Fruit fly (Drosophila melanogaster) whole organism, embryonic: ENCODE measurements around the gene papi.

ENCODE experiments used
- Adf1 ChIP-seq: fragments of 200-800 bp; sonication (Bioruptor generic); IDR thresholded peaks from 2 replicates; pipeline ENCODE4 v1.3.6; 2022; ENCODE audit warnings: missing biosample characterization, missing genetic modification characterization
- Atf-2 ChIP-seq: fragments of 200-800 bp; sonication (Bioruptor generic); optimal IDR thresholded peaks from 2 replicates; lab custom pipeline; 2016; ENCODE audit warnings: missing biosample characterization, missing genetic modification characterization
- Atf6 ChIP-seq: fragments of 200-800 bp; sonication (Bioruptor generic); IDR thresholded peaks from 2 replicates; pipeline ENCODE4 v1.3.6; 2022; ENCODE audit warnings: missing biosample characterization, missing genetic modification characterization
- Awh ChIP-seq: fragments of 200-800 bp; sonication (Bioruptor generic); IDR thresholded peaks from 2 replicates; pipeline ENCODE4, ENCODE4 v1.3.6; 2022; ENCODE audit warnings: missing biosample characterization, missing genetic modification characterization
- Bdp1 ChIP-seq: fragments of 200-800 bp; sonication (Bioruptor generic); optimal IDR thresholded peaks from 3 replicates; lab custom pipeline; 2016; ENCODE audit warnings: missing biosample characterization, missing genetic modification characterization
- CG10274 ChIP-seq: fragments of 200-800 bp; sonication (Bioruptor generic); optimal IDR thresholded peaks from 3 replicates; lab custom pipeline; 2017; ENCODE audit warnings: missing biosample characterization, mild to moderate bottlenecking, missing genetic modification characterization
- CG14441 ChIP-seq: fragments of 200-800 bp; sonication (Bioruptor generic); IDR thresholded peaks from 2 replicates; pipeline ENCODE4 v1.3.6; 2022; ENCODE audit warnings: missing biosample characterization, missing genetic modification characterization
- CG15073 ChIP-seq: fragments of 200-800 bp; sonication (Bioruptor generic); optimal IDR thresholded peaks from 2 replicates; lab custom pipeline; 2016; ENCODE audit warnings: missing biosample characterization, missing genetic modification characterization
- CG17186 ChIP-seq: fragments of 200-800 bp; sonication (Bioruptor generic); optimal IDR thresholded peaks from 3 replicates; lab custom pipeline; 2017; ENCODE audit warnings: missing biosample characterization, missing genetic modification reagents, missing genetic modification characterization
- CG17912 ChIP-seq: fragments of 200-800 bp; sonication (Bioruptor generic); optimal IDR thresholded peaks from 2 replicates; lab custom pipeline; 2018; ENCODE audit warnings: missing biosample characterization, mild to moderate bottlenecking, missing genetic modification characterization
- CG1832 ChIP-seq: fragments of 200-800 bp; sonication (Bioruptor generic); optimal IDR thresholded peaks from 2 replicates; lab custom pipeline; 2017; ENCODE audit warnings: missing biosample characterization, mild to moderate bottlenecking, missing genetic modification characterization, inconsistent platforms
- CG2875 ChIP-seq: fragments of 200-800 bp; sonication (Bioruptor generic); optimal IDR thresholded peaks from 2 replicates; lab custom pipeline; 2017; ENCODE audit warnings: missing biosample characterization, mild to moderate bottlenecking, missing genetic modification characterization, missing genetic modification reagents
- CG31441 ChIP-seq: fragments of 200-800 bp; sonication (Bioruptor generic); IDR thresholded peaks from 2 replicates; pipeline ENCODE4 v1.3.6; 2022; ENCODE audit warnings: missing biosample characterization, missing genetic modification characterization
- CG32772 ChIP-seq: fragments of 200-800 bp; sonication (Bioruptor generic); IDR thresholded peaks from 2 replicates; pipeline ENCODE4 v1.3.6; 2022; ENCODE audit warnings: missing biosample characterization, missing genetic modification characterization
- CG3995 ChIP-seq: fragments of 200-800 bp; sonication (Bioruptor generic); optimal IDR thresholded peaks from 3 replicates; lab custom pipeline; 2016; ENCODE audit warnings: missing biosample characterization, missing genetic modification characterization
- CG5180 ChIP-seq: fragments of 200-800 bp; sonication (Bioruptor generic); optimal IDR thresholded peaks from 3 replicates; lab custom pipeline; 2017; ENCODE audit warnings: missing biosample characterization, missing genetic modification characterization, mild to moderate bottlenecking, moderate library complexity, missing genetic modification reagents
- CG5953 ChIP-seq: fragments of 200-800 bp; sonication (Bioruptor generic); IDR thresholded peaks from 2 replicates; pipeline ENCODE4 v1.3.6; 2022; ENCODE audit warnings: missing biosample characterization, missing genetic modification characterization
- CG6683 ChIP-seq: fragments of 200-800 bp; sonication (Bioruptor generic); optimal IDR thresholded peaks from 2 replicates; lab custom pipeline; 2017; ENCODE audit warnings: missing biosample characterization, mild to moderate bottlenecking, missing genetic modification characterization, missing genetic modification reagents
- CG8924 ChIP-seq: fragments of 200-800 bp; optimal IDR thresholded peaks from 3 replicates; lab custom pipeline; 2019; ENCODE audit warnings: missing biosample characterization, mild to moderate bottlenecking, missing genetic modification characterization, moderate library complexity
- CrebB ChIP-seq: fragments of 200-800 bp; sonication (Bioruptor generic); optimal IDR thresholded peaks from 3 replicates; lab custom pipeline; 2018; ENCODE audit warnings: missing biosample characterization, mild to moderate bottlenecking, missing genetic modification characterization
- Dfd ChIP-seq, 2 experiments: fragments of >200 bp; optimal IDR thresholded peaks; 2 replicates each; lab custom pipeline; 2017; ENCODE audit warnings: missing biosample characterization in 2 of 2, missing genetic modification characterization in 2 of 2
- Dll ChIP-seq: fragments of 200-800 bp; sonication (Bioruptor generic); IDR thresholded peaks from 4 replicates; pipeline ENCODE4 v1.3.6; 2022; ENCODE audit warnings: missing biosample characterization, missing genetic modification characterization; ENCODE audit not compliant: partially characterized antibody
- Drgx ChIP-seq: fragments of 200-800 bp; sonication (Bioruptor generic); IDR thresholded peaks from 2 replicates; pipeline ENCODE4 v1.3.6; 2022; ENCODE audit warnings: missing biosample characterization, missing genetic modification characterization
- Fer2 ChIP-seq: fragments of 200-800 bp; sonication (Bioruptor generic); optimal IDR thresholded peaks from 2 replicates; lab custom pipeline; 2018; ENCODE audit warnings: missing biosample characterization, mild to moderate bottlenecking, missing genetic modification characterization, moderate library complexity
- Med ChIP-seq: fragments of 200-800 bp; sonication (Bioruptor generic); peaks from one replicate; lab custom pipeline; 2016; ENCODE audit warnings: missing biosample characterization, missing genetic modification characterization, mild to moderate bottlenecking, inconsistent platforms, moderate library complexity
- Mrtf ChIP-seq: fragments of 200-800 bp; sonication (Bioruptor generic); IDR thresholded peaks from 3 replicates; pipeline ENCODE4 v1.3.6; 2022; ENCODE audit warnings: missing biosample characterization, missing genetic modification characterization
- NC2α ChIP-seq: fragments of 200-800 bp; sonication (Bioruptor generic); optimal IDR thresholded peaks from 2 replicates; lab custom pipeline; 2016; ENCODE audit warnings: missing biosample characterization, missing genetic modification characterization
- NK7.1 ChIP-seq: fragments of 200-800 bp; sonication (Bioruptor generic); optimal IDR thresholded peaks from 3 replicates; lab custom pipeline; 2016; ENCODE audit warnings: missing biosample characterization, missing genetic modification characterization
- Nf-YB ChIP-seq: fragments of 200-800 bp; sonication (Bioruptor generic); optimal IDR thresholded peaks from 3 replicates; lab custom pipeline; 2019; ENCODE audit warnings: missing biosample characterization, mild to moderate bottlenecking, missing genetic modification characterization, moderate library complexity
- Sin3A ChIP-seq: fragments of >200 bp; optimal IDR thresholded peaks from 2 replicates; lab custom pipeline; 2018
- Stat92E ChIP-seq, 3 experiments: fragments of >200 bp in 2 of 3; fragments of 200-800 bp in 1 of 3; sonication (Bioruptor generic) in 1 of 3; optimal IDR thresholded peaks; 2 replicates each; lab custom pipeline; 2017 to 2019; ENCODE audit warnings: missing biosample characterization in 3 of 3, missing genetic modification characterization in 3 of 3, mild to moderate bottlenecking in 1 of 3, moderate library complexity in 1 of 3
- Taf1 ChIP-seq: fragments of 200-800 bp; sonication (Bioruptor generic); IDR thresholded peaks from 2 replicates; pipeline ENCODE4 v1.3.6; 2022; ENCODE audit warnings: missing biosample characterization, missing genetic modification characterization
- abd-A ChIP-seq: fragments of 200-800 bp; sonication (Bioruptor generic); optimal IDR thresholded peaks from 3 replicates; lab custom pipeline; 2019; ENCODE audit warnings: missing biosample characterization, mild to moderate bottlenecking, missing genetic modification characterization, moderate library complexity
- bbx ChIP-seq: fragments of 200-800 bp; sonication (Bioruptor generic); IDR thresholded peaks from 2 replicates; pipeline ENCODE4 v1.3.6; 2022; ENCODE audit warnings: missing biosample characterization, missing genetic modification characterization; ENCODE audit not compliant: partially characterized antibody
- eve ChIP-seq, 2 experiments: fragments of >200 bp; optimal IDR thresholded peaks; 2 replicates each; lab custom pipeline; 2017; ENCODE audit warnings: missing biosample characterization in 2 of 2, missing genetic modification characterization in 2 of 2
- gcm2 ChIP-seq: fragments of 200-800 bp; sonication (Bioruptor generic); optimal IDR thresholded peaks from 2 replicates; lab custom pipeline; 2016; ENCODE audit warnings: missing biosample characterization, missing genetic modification characterization
- hkb ChIP-seq, 2 experiments: fragments of 200-800 bp in 1 of 2; fragments of >200 bp in 1 of 2; sonication (Bioruptor generic) in 1 of 2; IDR thresholded peaks in 1 of 2; optimal IDR thresholded peaks in 1 of 2; 2 replicates each; pipeline versions ENCODE4 v1.3.6 to Lab custom; 2017 to 2022; ENCODE audit warnings: missing biosample characterization in 1 of 2, missing genetic modification characterization in 1 of 2
- inv ChIP-seq: fragments of 200-800 bp; sonication (Bioruptor generic); IDR thresholded peaks from 2 replicates; pipeline ENCODE4 v1.3.6; 2022; ENCODE audit warnings: missing biosample characterization, missing genetic modification characterization; ENCODE audit not compliant: partially characterized antibody
- lmd ChIP-seq: fragments of 200-800 bp; sonication (Bioruptor generic); IDR thresholded peaks from 2 replicates; pipeline ENCODE4 v1.3.6; 2022; ENCODE audit warnings: missing biosample characterization, missing genetic modification characterization
- nom ChIP-seq: fragments of 200-800 bp; sonication (Bioruptor generic); optimal IDR thresholded peaks from 2 replicates; lab custom pipeline; 2017; ENCODE audit warnings: missing biosample characterization, missing genetic modification characterization, mild to moderate bottlenecking, moderate library complexity, missing genetic modification reagents
- oc ChIP-seq: fragments of 200-800 bp; sonication (Bioruptor generic); optimal IDR thresholded peaks from 2 replicates; lab custom pipeline; 2018; ENCODE audit warnings: missing biosample characterization, mild to moderate bottlenecking, missing genetic modification characterization, moderate library complexity
- pb ChIP-seq: fragments of 200-800 bp; sonication (Bioruptor generic); optimal IDR thresholded peaks from 3 replicates; lab custom pipeline; 2016; ENCODE audit warnings: missing biosample characterization, missing genetic modification characterization
- ro ChIP-seq: fragments of 200-800 bp; sonication (Bioruptor generic); IDR thresholded peaks from 2 replicates; pipeline ENCODE4 v1.3.6; 2022; ENCODE audit warnings: missing biosample characterization, missing genetic modification characterization
- slbo ChIP-seq: fragments of 200-800 bp; sonication (Bioruptor generic); IDR thresholded peaks from 2 replicates; pipeline ENCODE4 v1.3.6; 2022; ENCODE audit warnings: missing biosample characterization, missing genetic modification characterization
- trh ChIP-seq: fragments of 200-800 bp; sonication (Bioruptor generic); optimal IDR thresholded peaks from 2 replicates; lab custom pipeline; 2016; ENCODE audit warnings: missing biosample characterization, missing genetic modification characterization
- tx ChIP-seq: fragments of 200-800 bp; sonication (Bioruptor generic); optimal IDR thresholded peaks from 2 replicates; lab custom pipeline; 2016; ENCODE audit warnings: missing biosample characterization, missing genetic modification characterization
- unpg ChIP-seq: fragments of 200-800 bp; sonication (Bioruptor generic); optimal IDR thresholded peaks from 3 replicates; lab custom pipeline; 2018; ENCODE audit warnings: missing biosample characterization, mild to moderate bottlenecking, missing genetic modification characterization, moderate library complexity
- zen2 ChIP-seq: fragments of 200-800 bp; sonication (Bioruptor generic); IDR thresholded peaks from 3 replicates; pipeline ENCODE4 v1.3.6; 2022; ENCODE audit warnings: missing biosample characterization, missing genetic modification characterization; ENCODE audit not compliant: partially characterized antibody

The papi gene

dm6 chr2L:2226259-2227121, 5.9 kb downstream of the papi start, which contains the start of the genes CG15387 and sau:
CG15387 (minus strand) TSS chr2L:2226294.
sau (plus strand) TSS chr2L:2226342.
- peak; percentile 70 for TF ChIP-seq NK7.1 (GFP tag; lab: Kevin White, UChicago)
- TF ChIP-seq hkb (optimal IDR thresholded peaks at IDR 0.05; lab: Kevin White, UChicago) = no peak
- peak; percentile 86 for TF ChIP-seq hkb (GFP tag; IDR thresholded peaks at IDR 0.05; lab: Robert Waterston, UW)
- TF ChIP-seq CG6683 (GFP tag; lab: Kevin White, UChicago) = peak; percentile 58
- TF ChIP-seq CG1832 (GFP tag; lab: Kevin White, UChicago) = no peak
- peak; percentile 84; the same call in 2 of the 3 replicates for TF ChIP-seq zen2
- TF ChIP-seq Stat92E (GFP tag; optimal IDR thresholded peaks at IDR 0.05; lab: Kevin White, UChicago) = no peak
- peak; percentile 81 for TF ChIP-seq NC2α (GFP tag; lab: Kevin White, UChicago)
- peak; percentile 91 for TF ChIP-seq Atf-2 (GFP tag; lab: Kevin White, UChicago)
- TF ChIP-seq slbo = peak; percentile 89
- peak; percentile 60 for TF ChIP-seq Sin3A (lab: Kevin White, UChicago)
- TF ChIP-seq trh (GFP tag; lab: Kevin White, UChicago) = peak; percentile 41
- peak; percentile 96 for TF ChIP-seq Dll (GFP tag; lab: Robert Waterston, UW)
- peak; percentile 85 for TF ChIP-seq CG8924 (tag; lab: Kevin White, UChicago)
- TF ChIP-seq CG14441 (GFP tag; lab: Robert Waterston, UW) = peak; percentile 82
- TF ChIP-seq Bdp1 (GFP tag; lab: Kevin White, UChicago) = peak; percentile 75
- TF ChIP-seq ro (GFP tag; lab: Robert Waterston, UW) = peak; percentile 47; the same call in 1 of the 2 replicates
- TF ChIP-seq gcm2 = no peak
- TF ChIP-seq Mrtf (GFP tag; lab: Robert Waterston, UW) = peak; percentile 70; the same call in 2 of the 3 replicates
- TF ChIP-seq CrebB (tag; lab: Kevin White, UChicago) = peak; percentile 81
- peak; percentile 58 for TF ChIP-seq CG2875
- peak; percentile 85 for TF ChIP-seq Fer2 (tag; lab: Kevin White, UChicago)
- TF ChIP-seq CG5953 = peak; percentile 79
- peak; percentile 52 for TF ChIP-seq Adf1
- TF ChIP-seq CG3995 (GFP tag; lab: Kevin White, UChicago) = peak; percentile 80
- peak; percentile 79 for TF ChIP-seq CG17186 (GFP tag; lab: Kevin White, UChicago)
- peak; percentile 85 for TF ChIP-seq CG31441 (GFP tag; lab: Robert Waterston, UW)
- peak; percentile 63 for TF ChIP-seq CG5180 (GFP tag; lab: Kevin White, UChicago)
- peak; percentile 85 for TF ChIP-seq unpg (GFP tag; lab: Kevin White, UChicago)
- no peak for TF ChIP-seq Dfd (GFP tag; optimal IDR thresholded peaks at IDR 0.05; lab: Kevin White, UChicago)
- TF ChIP-seq bbx (GFP tag; lab: Robert Waterston, UW) = peak; percentile 86
- TF ChIP-seq Nf-YB (GFP tag; lab: Kevin White, UChicago) = peak; percentile 64
- peak; percentile 65 for TF ChIP-seq Drgx
- peak; percentile 90 for TF ChIP-seq Atf6
- TF ChIP-seq nom (GFP tag; lab: Kevin White, UChicago) = peak; percentile 38
- peak; percentile 75 for TF ChIP-seq CG32772 (GFP tag; lab: Robert Waterston, UW)
- TF ChIP-seq inv (GFP tag; lab: Robert Waterston, UW) = peak; percentile 90
- peak; percentile 65 for TF ChIP-seq Awh (GFP tag; lab: Robert Waterston, UW)
- TF ChIP-seq pb (GFP tag; lab: Kevin White, UChicago) = peak; percentile 86
- TF ChIP-seq CG17912 (GFP tag; lab: Kevin White, UChicago) = peak; percentile 69
- no peak for TF ChIP-seq abd-A (tag; lab: Kevin White, UChicago)
- TF ChIP-seq eve (GFP tag; optimal IDR thresholded peaks at IDR 0.05; lab: Kevin White, UChicago) = no peak
- peak; percentile 82 for TF ChIP-seq lmd (GFP tag; lab: Robert Waterston, UW)
- TF ChIP-seq Taf1 (GFP tag; lab: Robert Waterston, UW) = peak; percentile 69; the same call in 1 of the 2 replicates
- peak; percentile 60 for TF ChIP-seq CG10274 (GFP tag; lab: Kevin White, UChicago)
- TF ChIP-seq CG15073 (GFP tag; lab: Kevin White, UChicago) = peak; percentile 49
- TF ChIP-seq oc = peak; percentile 60
- peak; percentile 99 for TF ChIP-seq Med
- TF ChIP-seq tx (GFP tag; lab: Kevin White, UChicago) = peak; percentile 91
